Worm (Caenorhabditis elegans): ENCODE measurements around the gene copz-1.

ce11 chrII:10852880-10853279 lies 19.8 kb upstream of the copz-1 start:
- TF ChIP-seq dao-5 (tag; optimal IDR thresholded peaks at IDR 0.05): no peak
- TF ChIP-seq him-1 (tag; optimal IDR thresholded peaks at IDR 0.05): no peak

Data from whole organism, L4/young adult.